Worm (Caenorhabditis elegans) whole organism, L4 larva: ENCODE results near the gene C35D10.1.

Source experiments
- F26F4.8 ChIP-seq: fragments of 200-800 bp; sonication (Bioruptor generic); conservative IDR thresholded peaks from 2 replicates; pipeline ENCODE4 v1.3.6; 2022; ENCODE audit warnings: missing genetic modification characterization, missing compliant biosample characterization
- T20F7.1 ChIP-seq: fragments of 200-800 bp; sonication (Bioruptor generic); optimal IDR thresholded peaks from 2 replicates; lab custom pipeline; 2018; ENCODE audit warnings: mild to moderate bottlenecking, missing genetic modification characterization, missing compliant biosample characterization
- T26A8.4 ChIP-seq: fragments of 200-800 bp; sonication (Bioruptor generic); IDR thresholded peaks from 2 replicates; pipeline ENCODE4 v1.3.6; 2022; ENCODE audit warnings: missing genetic modification characterization, missing compliant biosample characterization
- Y105C5A.15 ChIP-seq: fragments of 200-800 bp; sonication (Bioruptor generic); IDR thresholded peaks from 2 replicates; pipeline ENCODE4 v1.3.6; 2022; ENCODE audit warnings: missing genetic modification characterization, missing compliant biosample characterization
- aha-1 ChIP-seq: fragments of 150-350 bp; peaks from one replicate; lab custom pipeline; 2014; ENCODE audit warnings: missing biosample characterization, missing genetic modification characterization
- ceh-28 ChIP-seq: fragments of 150-350 bp; optimal IDR thresholded peaks from 2 replicates; lab custom pipeline; 2014; ENCODE audit warnings: missing biosample characterization, missing genetic modification reagents, missing genetic modification characterization
- ceh-82 ChIP-seq: sonication (generic microtip); optimal IDR thresholded peaks from 2 replicates; lab custom pipeline; 2017; ENCODE audit warnings: missing biosample characterization, missing genetic modification characterization
- ces-1 ChIP-seq: fragments of 150-350 bp; sonication (generic microtip); optimal IDR thresholded peaks from 4 replicates; lab custom pipeline; 2014; ENCODE audit warnings: missing biosample characterization, missing genetic modification reagents, missing genetic modification characterization
- daf-16 ChIP-seq, 3 experiments: sonication (generic microtip); optimal IDR thresholded peaks; 2 replicates each; lab custom pipeline; 2016 to 2017; ENCODE audit warnings: missing genetic modification characterization in 3 of 3, missing genetic modification reagents in 3 of 3, mild to moderate bottlenecking in 2 of 3, missing compliant biosample characterization in 2 of 3, missing biosample characterization in 1 of 3, moderate library complexity in 1 of 3
- dmd-6 ChIP-seq: fragments of 200-800 bp; sonication (Bioruptor generic); IDR thresholded peaks from 2 replicates; pipeline ENCODE4 v1.3.6; 2022; ENCODE audit warnings: missing genetic modification reagents, missing genetic modification characterization, missing compliant biosample characterization
- dmd-9 ChIP-seq: fragments of 200-800 bp; sonication (Bioruptor generic); IDR thresholded peaks from 2 replicates; pipeline ENCODE4 v1.3.6; 2022; ENCODE audit warnings: missing genetic modification reagents, missing genetic modification characterization, missing compliant biosample characterization
- dpl-1 ChIP-seq: fragments of 150-350 bp; optimal IDR thresholded peaks from 2 replicates; lab custom pipeline; 2014; ENCODE audit warnings: missing biosample characterization, missing genetic modification reagents, missing genetic modification characterization
- egl-43 ChIP-seq: fragments of 200-800 bp; sonication (Bioruptor generic); IDR thresholded peaks from 2 replicates; pipeline ENCODE4 v1.3.6; 2022; ENCODE audit warnings: missing genetic modification reagents, missing genetic modification characterization, missing compliant biosample characterization
- hif-1 ChIP-seq, 2 experiments: sonication (generic microtip); optimal IDR thresholded peaks; 2 replicates each; lab custom pipeline; 2016 to 2017; ENCODE audit warnings: missing compliant biosample characterization in 2 of 2, missing genetic modification characterization in 2 of 2, missing genetic modification reagents in 2 of 2, missing genotype in 2 of 2, mild to moderate bottlenecking in 1 of 2
- jun-1 ChIP-seq: fragments of 150-350 bp; optimal IDR thresholded peaks from 2 replicates; lab custom pipeline; 2014; ENCODE audit warnings: missing biosample characterization, missing genetic modification reagents, missing genetic modification characterization
- lin-13 ChIP-seq: fragments of 150-350 bp; optimal IDR thresholded peaks from 2 replicates; lab custom pipeline; 2014; ENCODE audit warnings: missing biosample characterization, missing genetic modification reagents, missing genetic modification characterization
- lin-38 ChIP-seq: fragments of 200-800 bp; sonication (Bioruptor generic); IDR thresholded peaks from 2 replicates; pipeline ENCODE4 v1.3.6; 2022; ENCODE audit warnings: missing genetic modification reagents, missing genetic modification characterization, missing compliant biosample characterization
- lsy-2 ChIP-seq, 2 experiments: fragments of 150-350 bp in 1 of 2; sonication (generic microtip) in 1 of 2; optimal IDR thresholded peaks; 2 replicates each; lab custom pipeline; 2014 to 2017; ENCODE audit warnings: missing biosample characterization in 2 of 2, missing genetic modification characterization in 2 of 2
- madf-5 ChIP-seq, 2 experiments: fragments of 200-800 bp; sonication (Bioruptor generic); IDR thresholded peaks; 2 replicates each; pipeline ENCODE4 v1.3.6; 2022; ENCODE audit warnings: missing compliant biosample characterization in 2 of 2, missing genetic modification characterization in 2 of 2
- mes-2 ChIP-seq: sonication (generic microtip); optimal IDR thresholded peaks from 2 replicates; lab custom pipeline; 2016; ENCODE audit warnings: missing genotype, mild to moderate bottlenecking, missing genetic modification characterization, missing compliant biosample characterization; ENCODE audit not compliant: poor library complexity, severe bottlenecking
- nhr-111 ChIP-seq: fragments of 200-800 bp; sonication (Bioruptor generic); optimal IDR thresholded peaks from 2 replicates; lab custom pipeline; 2018; ENCODE audit warnings: mild to moderate bottlenecking, missing genetic modification characterization, missing compliant biosample characterization
- nhr-25 ChIP-seq: sonication (generic microtip); optimal IDR thresholded peaks from 2 replicates; lab custom pipeline; 2017; ENCODE audit warnings: missing genetic modification characterization, mild to moderate bottlenecking, missing compliant biosample characterization, antibody characterized with exemption, moderate library complexity, borderline replicate concordance; ENCODE audit not compliant: insufficient read depth
- pha-4 ChIP-seq, 2 experiments: fragments of 150-350 bp in 1 of 2; fragments of 200-800 bp in 1 of 2; sonication (Bioruptor generic) in 1 of 2; IDR thresholded peaks in 1 of 2; optimal IDR thresholded peaks in 1 of 2; 2 replicates each; pipeline versions ENCODE4 v1.3.6 to Lab custom; 2014 to 2022; ENCODE audit warnings: missing genetic modification characterization in 2 of 2, missing genetic modification reagents in 2 of 2, missing biosample characterization in 1 of 2, missing compliant biosample characterization in 1 of 2
- php-3 ChIP-seq: fragments of 200-800 bp; sonication (Bioruptor generic); IDR thresholded peaks from 2 replicates; pipeline ENCODE4 v1.3.6; 2022; ENCODE audit warnings: missing genetic modification reagents, missing genetic modification characterization, missing compliant biosample characterization
- saeg-2 ChIP-seq: fragments of 200-800 bp; sonication (Bioruptor generic); IDR thresholded peaks from 2 replicates; pipeline ENCODE4 v1.3.6; 2022; ENCODE audit warnings: missing genetic modification reagents, missing genetic modification characterization, missing compliant biosample characterization
- set-16 ChIP-seq: fragments of 200-800 bp; sonication (Bioruptor generic); IDR thresholded peaks from 2 replicates; pipeline ENCODE4 v1.3.6; 2022; ENCODE audit warnings: missing genetic modification reagents, missing genetic modification characterization, missing compliant biosample characterization
- snpc-1.2 ChIP-seq: fragments of 200-800 bp; sonication (Bioruptor generic); IDR thresholded peaks from 2 replicates; pipeline ENCODE4 v1.3.6; 2022; ENCODE audit warnings: missing genetic modification reagents, missing genetic modification characterization, missing compliant biosample characterization
- snpc-4 ChIP-seq: fragments of 150-350 bp; optimal IDR thresholded peaks from 2 replicates; lab custom pipeline; 2014; ENCODE audit warnings: missing biosample characterization, missing genetic modification characterization
- spr-3 ChIP-seq: fragments of 200-800 bp; sonication (Bioruptor generic); optimal IDR thresholded peaks from 2 replicates; lab custom pipeline; 2018; ENCODE audit warnings: mild to moderate bottlenecking, missing genetic modification characterization, missing compliant biosample characterization
- tra-1 ChIP-seq: fragments of 200-800 bp; sonication (Bioruptor generic); IDR thresholded peaks from 2 replicates; pipeline ENCODE4 v1.3.6; 2022; ENCODE audit warnings: missing genetic modification reagents, missing genetic modification characterization, missing compliant biosample characterization
- unc-130 ChIP-seq: sonication (generic microtip); optimal IDR thresholded peaks from 2 replicates; lab custom pipeline; 2016; ENCODE audit warnings: missing genetic modification reagents, missing genetic modification characterization, missing compliant biosample characterization
- unc-62 ChIP-seq, 3 experiments: fragments of 150-350 bp in 1 of 3; sonication (generic microtip); optimal IDR thresholded peaks in 2 of 3; peaks in 1 of 3; 1 replicate in 1 of 3; 2 replicates in 2 of 3; lab custom pipeline; 2014 to 2017; ENCODE audit warnings: missing biosample characterization in 3 of 3, missing genetic modification characterization in 3 of 3, missing genetic modification reagents in 3 of 3, missing genotype in 1 of 3
- zfp-2 ChIP-seq: sonication (generic microtip); optimal IDR thresholded peaks from 2 replicates; lab custom pipeline; 2016; ENCODE audit warnings: mild to moderate bottlenecking, missing genetic modification characterization, missing compliant biosample characterization
- zfp-3 ChIP-seq: fragments of 200-800 bp; sonication (Bioruptor generic); conservative IDR thresholded peaks from 2 replicates; pipeline ENCODE4 v1.3.6; 2022; ENCODE audit warnings: missing genetic modification reagents, missing genetic modification characterization, missing compliant biosample characterization
- ztf-11 ChIP-seq: fragments of 150-350 bp; optimal IDR thresholded peaks from 2 replicates; lab custom pipeline; 2014; ENCODE audit warnings: missing biosample characterization, missing genetic modification characterization
- ztf-7 ChIP-seq: fragments of 150-350 bp; optimal IDR thresholded peaks from 2 replicates; lab custom pipeline; 2014; ENCODE audit warnings: missing biosample characterization, missing genetic modification characterization

The C35D10.1 gene

DNA sequence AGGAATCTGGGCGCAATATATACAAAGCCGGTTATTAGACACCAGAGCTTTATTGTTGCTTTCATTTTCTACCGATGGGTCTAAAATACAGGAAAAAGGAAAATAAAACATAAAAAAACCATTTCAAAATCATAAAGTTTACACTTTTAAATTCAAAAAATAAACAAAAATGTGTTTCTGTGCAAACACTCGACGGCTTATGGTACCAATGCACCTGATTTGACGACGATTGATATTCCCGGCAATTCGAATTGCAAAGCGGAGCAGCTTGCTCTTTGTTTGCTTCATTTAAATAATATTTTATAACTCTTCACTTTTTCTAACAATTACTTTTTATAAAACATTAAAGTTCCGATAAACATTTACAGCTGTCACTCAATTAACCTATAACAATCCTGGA lies 29.4 kb upstream of the C35D10.1 start, which contains the start of gene F26A1.1:
Gene F26A1.1 (plus strand): TSS at position 369 of the 400 bp plus-strand sequence.
- TF ChIP-seq mes-2 (tag; lab: Kevin White, UChicago) (peak; percentile 50), lsy-2 (tag; optimal IDR thresholded peaks at IDR 0.05; lab: Kevin White, UChicago) (peak in 1 of 2 experiments; percentile 63), daf-16 (GFP tag; optimal IDR thresholded peaks at IDR 0.05; lab: Kevin White, UChicago) (no peak), daf-16 (tag; optimal IDR thresholded peaks at IDR 0.05; lab: Kevin White, UChicago) (peak; percentile 6), dpl-1 (GFP tag; lab: Kevin White, UChicago) (peak; percentile 70), snpc-4 (tag; lab: Kevin White, UChicago) (no peak)

- no peak for TF ChIP-seq jun-1 (tag; lab: Kevin White, UChicago)
- peak; percentile 75 for TF ChIP-seq aha-1 (tag; lab: Kevin White, UChicago)
- TF ChIP-seq, all 104 proteins: peak for 1
Observed at ce11 chrIII:4852025-4852424, 27.5 kb upstream of the C35D10.1 start, which contains the start of gene ced-4. Gene ced-4 (plus strand): TSS chrIII:4852325.

DNA sequence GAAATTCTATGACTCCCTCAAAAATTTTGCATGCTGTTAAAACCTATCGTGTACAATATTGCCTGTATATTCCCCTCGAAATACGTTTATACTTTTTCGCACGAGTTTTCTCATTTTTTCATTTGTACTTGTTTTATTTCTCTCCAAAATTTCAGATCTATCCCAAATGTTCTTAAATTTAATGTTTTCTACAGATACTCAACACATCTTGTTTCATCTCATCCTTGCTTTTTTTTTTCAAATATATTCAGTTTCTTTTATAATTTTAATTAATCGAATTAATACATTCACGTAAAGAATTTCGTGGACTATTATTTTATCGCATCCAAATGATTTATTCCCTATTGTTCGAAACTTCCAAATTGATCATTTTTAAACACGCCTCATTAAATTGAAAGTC lies 24.6 kb upstream of the C35D10.1 start, which contains the start of gene C35D10.8:
Gene C35D10.8 (plus strand): TSS at position 301 of the 400 bp plus-strand sequence.
- no peak for TF ChIP-seq lin-13
- TF ChIP-seq tra-1, result no peak
- no peak for TF ChIP-seq ceh-82 (tag; lab: Kevin White, UChicago)
- TF ChIP-seq spr-3, result no peak
- no peak for TF ChIP-seq saeg-2 (GFP tag; lab: Robert Waterston, UW)
- TF ChIP-seq egl-43 (GFP tag; lab: Robert Waterston, UW), result no peak
- TF ChIP-seq ceh-28 (tag; lab: Kevin White, UChicago), result no peak
- TF ChIP-seq dmd-9 (GFP tag; lab: Robert Waterston, UW), result no peak
- TF ChIP-seq nhr-111 (GFP tag; lab: Kevin White, UChicago), result no peak

- TF ChIP-seq lin-38 (GFP tag; lab: Robert Waterston, UW) (peak; percentile 35; the same call in 1 of the 2 replicates), dmd-6 (GFP tag; lab: Robert Waterston, UW) (no peak)
Observed at ce11 chrIII:4856109-4856508, 23.4 kb upstream of the C35D10.1 start, which contains the start of gene C35D10.7. Gene C35D10.7 (plus strand): TSS chrIII:4856193.

ce11 chrIII:4856992-4857391 lies 22.6 kb upstream of the C35D10.1 start:
- TF ChIP-seq php-3 (GFP tag; lab: Robert Waterston, UW) (no peak), unc-62 (GFP tag; optimal IDR thresholded peaks at IDR 0.05 in 1 of 2; lab: Kevin White, UChicago) (peak in 1 of 2 experiments; percentile 98), unc-62 (tag; optimal IDR thresholded peaks at IDR 0.05; lab: Kevin White, UChicago) (no peak)

ce11 chrIII:4859039-4859438 lies 20.5 kb upstream of the C35D10.1 start, which contains the start of gene C35D10.6:
Gene C35D10.6 (plus strand): TSS chrIII:4859339.
- TF ChIP-seq zfp-2 (no peak), Y105C5A.15 (GFP tag; lab: Robert Waterston, UW) (no peak)

DNA sequence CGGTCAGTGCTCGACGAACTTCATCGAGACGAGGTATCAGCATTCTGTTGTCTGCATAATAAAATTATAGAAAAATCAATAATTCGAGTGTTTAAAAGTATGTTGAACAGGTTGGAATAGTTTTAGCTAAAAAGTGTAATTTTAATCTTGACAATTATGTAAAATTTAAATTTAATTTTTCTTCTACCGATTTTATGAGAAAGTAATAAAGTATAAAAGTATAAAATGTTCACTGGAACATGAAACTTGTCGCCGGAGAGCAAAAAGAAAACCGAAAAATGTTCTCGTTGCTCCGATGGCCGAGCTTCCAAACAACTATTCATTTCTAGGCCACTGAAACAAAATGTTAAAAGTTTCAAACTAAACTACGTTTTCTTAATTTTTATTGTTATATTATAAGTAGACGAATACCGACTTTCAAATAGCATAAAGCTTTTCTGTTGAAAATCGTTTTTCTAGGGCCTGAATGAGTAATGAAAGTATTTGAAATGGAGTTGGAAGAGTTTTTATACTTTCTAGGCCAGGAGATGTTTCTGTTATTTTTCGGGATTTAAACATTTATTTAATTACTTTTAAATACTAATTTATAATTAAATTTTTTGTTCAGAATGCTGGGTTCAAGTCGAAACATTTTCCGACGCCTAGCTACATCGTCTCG lies 17.7 kb upstream of the C35D10.1 start, which contains the start of the genes C35D10.10 and C35D10.5:
Gene C35D10.10 (minus strand): TSS at position 51 of the 658 bp plus-strand sequence.
Gene C35D10.5 (plus strand): TSS at position 608 of the 658 bp plus-strand sequence.
- TF ChIP-seq snpc-1.2 (GFP tag; lab: Robert Waterston, UW), result no peak
- peak; percentile 55 for TF ChIP-seq mes-2 (tag; lab: Kevin White, UChicago)
- no peak for TF ChIP-seq T26A8.4 (GFP tag; lab: Robert Waterston, UW)
- TF ChIP-seq ces-1 (GFP tag; lab: Kevin White, UChicago), result no peak
- TF ChIP-seq madf-5 (GFP tag; IDR thresholded peaks at IDR 0.05; lab: Robert Waterston, UW), result no peak
- peak; percentile 50 for TF ChIP-seq unc-130 (GFP tag; lab: Kevin White, UChicago)
- no peak for TF ChIP-seq set-16
- TF ChIP-seq nhr-25 (tag; lab: Kevin White, UChicago), result no peak
- no peak for TF ChIP-seq T20F7.1 (GFP tag; lab: Kevin White, UChicago)
- TF ChIP-seq zfp-3 (GFP tag; lab: Robert Waterston, UW), result no peak
- no peak for TF ChIP-seq ztf-7 (tag; lab: Kevin White, UChicago)
- no peak for TF ChIP-seq ceh-82 (tag; lab: Kevin White, UChicago)
- TF ChIP-seq ztf-11, result no peak
- no peak for TF ChIP-seq pha-4 (GFP tag; IDR thresholded peaks at IDR 0.05; lab: Robert Waterston, UW)
- TF ChIP-seq pha-4 (tag; optimal IDR thresholded peaks at IDR 0.05; lab: Kevin White, UChicago), result no peak
- TF ChIP-seq hif-1 (tag; optimal IDR thresholded peaks at IDR 0.05; lab: Kevin White, UChicago), result peak in 1 of 2 experiments; percentile 50
- TF ChIP-seq F26F4.8 (GFP tag; lab: Robert Waterston, UW), result no peak
